Worm (Caenorhabditis elegans) whole organism, late embryonic: ENCODE results near the gene srh-52.

Source experiments
- ama-1 ChIP-seq: fragments of 150-350 bp; optimal IDR thresholded peaks from 2 replicates; lab custom pipeline; 2014
- ceh-19 ChIP-seq: fragments of 200-800 bp; sonication (Bioruptor generic); optimal IDR thresholded peaks from 2 replicates; lab custom pipeline; 2018; ENCODE audit warnings: mild to moderate bottlenecking, missing genetic modification characterization, missing compliant biosample characterization
- hlh-30 ChIP-seq: sonication (generic microtip); optimal IDR thresholded peaks from 2 replicates; lab custom pipeline; 2017; ENCODE audit warnings: antibody characterized with exemption, missing genetic modification characterization, missing compliant biosample characterization; ENCODE audit not compliant: insufficient read depth
- nhr-11 ChIP-seq: fragments of 150-350 bp; optimal IDR thresholded peaks from 2 replicates; lab custom pipeline; 2014; ENCODE audit warnings: missing biosample characterization, missing genetic modification characterization
- nhr-232 ChIP-seq: sonication (generic microtip); optimal IDR thresholded peaks from 2 replicates; lab custom pipeline; 2016; ENCODE audit warnings: missing genetic modification characterization, missing compliant biosample characterization

- TF ChIP-seq nhr-11 (no peak), nhr-232 (tag; lab: Kevin White, UChicago) (no peak), hlh-30 (tag; lab: Kevin White, UChicago) (no peak), ceh-19 (GFP tag; lab: Kevin White, UChicago) (no peak), ama-1 (no peak)
These were observed 7.6 kb upstream of the srh-52 start, which contains the start of gene str-88 for ce11 chrV:15383739-15384138.
